Worm (Caenorhabditis elegans) whole organism, L4/young adult: ENCODE measurements around the gene cyp-33C3.

Source experiments
- W03F9.2 ChIP-seq: fragments of 150-350 bp; optimal IDR thresholded peaks from 2 replicates; lab custom pipeline; 2014; ENCODE audit warnings: missing biosample characterization, missing genetic modification characterization
- dao-5 ChIP-seq: sonication (generic microtip); optimal IDR thresholded peaks from 2 replicates; lab custom pipeline; 2016; ENCODE audit warnings: missing genotype, missing genetic modification characterization, moderate library complexity, missing compliant biosample characterization
- him-1 ChIP-seq: sonication (generic microtip); optimal IDR thresholded peaks from 2 replicates; lab custom pipeline; 2016; ENCODE audit warnings: missing genotype, missing genetic modification reagents, missing genetic modification characterization, missing compliant biosample characterization

DNA sequence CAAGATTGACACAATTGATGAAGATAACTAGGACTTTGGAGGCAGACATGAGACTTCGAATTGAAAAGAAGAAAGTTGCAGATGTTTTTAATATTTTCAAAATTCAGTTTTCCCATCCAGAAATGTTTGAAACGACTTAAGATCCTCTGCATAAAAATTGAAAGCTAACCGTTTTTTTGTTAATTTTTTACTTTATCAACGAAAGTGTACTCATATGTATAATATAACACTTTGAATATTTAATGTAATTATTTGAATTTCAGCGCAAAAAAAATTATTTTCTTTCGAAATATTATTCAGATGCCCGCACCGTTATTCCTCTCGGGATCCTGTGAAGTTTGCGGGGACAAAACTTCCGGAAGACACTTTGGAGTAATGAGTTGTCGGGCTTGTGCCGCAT lies 15.7 kb upstream of the cyp-33C3 start, which contains the start of gene nhr-18:
- TF ChIP-seq W03F9.2 (no peak), him-1 (tag; lab: Kevin White, UChicago) (no peak), dao-5 (tag; lab: Kevin White, UChicago) (no peak)
